Fruit fly (Drosophila melanogaster): ENCODE measurements around the gene PolZ2.

PolZ2 gene

dm6 chr3R:5622985-5623630 is 34.4 kb downstream of the PolZ2 start (continued):
- TF ChIP-seq dsx (GFP tag; optimal IDR thresholded peaks at IDR 0.05; ENCODE audit: poor library complexity, severe bottlenecking) = no peak
- TF ChIP-seq CG4318 (GFP tag; optimal IDR thresholded peaks at IDR 0.05) = no peak
- TF ChIP-seq Gug (GFP tag; IDR thresholded peaks at IDR 0.05) = no peak
- TF ChIP-seq Sox102F (GFP tag; optimal IDR thresholded peaks at IDR 0.05) = peak; percentile 35
- no peak for TF ChIP-seq CG8319 (GFP tag; optimal IDR thresholded peaks at IDR 0.05)
- no peak for TF ChIP-seq svp (GFP tag)
- no peak for TF ChIP-seq CG3919 (GFP tag; optimal IDR thresholded peaks at IDR 0.05)
- TF ChIP-seq acj6 (GFP tag; optimal IDR thresholded peaks at IDR 0.05) = no peak
- no peak for TF ChIP-seq Sox14 (GFP tag; optimal IDR thresholded peaks at IDR 0.05)
- no peak for TF ChIP-seq Blimp-1 (GFP tag; optimal IDR thresholded peaks at IDR 0.05)
- TF ChIP-seq CG15336 (GFP tag; IDR thresholded peaks at IDR 0.05) = no peak
- TF ChIP-seq CG8119 (GFP tag; IDR thresholded peaks at IDR 0.05) = no peak
- no peak for TF ChIP-seq eg (GFP tag; IDR thresholded peaks at IDR 0.05)
- peak; percentile 67 for TF ChIP-seq vri (GFP tag; optimal IDR thresholded peaks at IDR 0.05)
- no peak for TF ChIP-seq OdsH (GFP tag; optimal IDR thresholded peaks at IDR 0.05)
- TF ChIP-seq Eip75B (GFP tag; optimal IDR thresholded peaks at IDR 0.05) = no peak
- TF ChIP-seq CG11762 (GFP tag; optimal IDR thresholded peaks at IDR 0.05; ENCODE audit: insufficient read depth) = no peak
- no peak for TF ChIP-seq CG11902 (GFP tag; optimal IDR thresholded peaks at IDR 0.05)
- TF ChIP-seq cyc (GFP tag; optimal IDR thresholded peaks at IDR 0.05) = no peak
- peak; percentile 8 for TF ChIP-seq fd59A (GFP tag; optimal IDR thresholded peaks at IDR 0.05)
- peak; percentile 21 for TF ChIP-seq CG6808 (GFP tag; optimal IDR thresholded peaks at IDR 0.05)
- TF ChIP-seq Smox (GFP tag; optimal IDR thresholded peaks at IDR 0.05) = no peak
- TF ChIP-seq fkh (GFP tag; optimal IDR thresholded peaks at IDR 0.05) = peak; percentile 98
- TF ChIP-seq Hr38 (GFP tag; optimal IDR thresholded peaks at IDR 0.05) = no peak
- TF ChIP-seq ss (GFP tag; optimal IDR thresholded peaks at IDR 0.05) = peak in 1 of 2 experiments; percentile 31
- TF ChIP-seq salr (GFP tag; optimal IDR thresholded peaks at IDR 0.05) = no peak
- peak; percentile 4 for TF ChIP-seq CG8632 (GFP tag; optimal IDR thresholded peaks at IDR 0.05)
- TF ChIP-seq Eip78C (GFP tag) = peak; percentile 74
- TF ChIP-seq CG34406 (GFP tag; optimal IDR thresholded peaks at IDR 0.05) = no peak

dm6 chr3R:5624115-5624878 is 35.6 kb downstream of the PolZ2 start, which contains the start of the genes Dph4, Spec2 and RpL13A:
Dph4 (minus strand) TSS chr3R:5624125.
Spec2 (minus strand) TSS chr3R:5624125.
RpL13A (plus strand) TSS chr3R:5624474.
- TF ChIP-seq CG9139 (GFP tag; optimal IDR thresholded peaks at IDR 0.05) (no peak), Sox15 (GFP tag; optimal IDR thresholded peaks at IDR 0.05) (peak; percentile 23), eg (GFP tag; IDR thresholded peaks at IDR 0.05) (no peak), topi (GFP tag; optimal IDR thresholded peaks at IDR 0.05) (peak; percentile 79), CG8632 (GFP tag; optimal IDR thresholded peaks at IDR 0.05) (peak; percentile 60), CG11762 (GFP tag; optimal IDR thresholded peaks at IDR 0.05; ENCODE audit: insufficient read depth) (peak; percentile 67), Eip75B (GFP tag; optimal IDR thresholded peaks at IDR 0.05) (no peak), CG10631 (GFP tag; optimal IDR thresholded peaks at IDR 0.05) (no peak), CG6163 (GFP tag; IDR thresholded peaks at IDR 0.05) (no peak), net (GFP tag; optimal IDR thresholded peaks at IDR 0.05) (peak; percentile 93), spab (GFP tag; optimal IDR thresholded peaks at IDR 0.05) (no peak), Ets96B (tag; optimal IDR thresholded peaks at IDR 0.05) (peak; percentile 49), OdsH (GFP tag; optimal IDR thresholded peaks at IDR 0.05) (no peak), CG11902 (GFP tag; optimal IDR thresholded peaks at IDR 0.05) (peak; percentile 48), Sox102F (GFP tag; optimal IDR thresholded peaks at IDR 0.05) (peak; percentile 89), Hr39 (GFP tag; optimal IDR thresholded peaks at IDR 0.05) (no peak), Hr38 (GFP tag; optimal IDR thresholded peaks at IDR 0.05) (no peak), Met (GFP tag; optimal IDR thresholded peaks at IDR 0.05) (peak; percentile 89), CG7368 (GFP tag; optimal IDR thresholded peaks at IDR 0.05) (peak; percentile 86), CG11294 (GFP tag; IDR thresholded peaks at IDR 0.05) (no peak), fd59A (GFP tag; optimal IDR thresholded peaks at IDR 0.05) (peak; percentile 64), dsx (GFP tag; optimal IDR thresholded peaks at IDR 0.05; ENCODE audit: poor library complexity, severe bottlenecking) (peak; percentile 38), CG32006 (GFP tag; optimal IDR thresholded peaks at IDR 0.05) (no peak), svp (GFP tag) (peak; percentile 86), CG8319 (GFP tag; optimal IDR thresholded peaks at IDR 0.05) (peak; percentile 73), Gug (GFP tag; IDR thresholded peaks at IDR 0.05) (no peak), pdm3 (GFP tag; optimal IDR thresholded peaks at IDR 0.05) (no peak), vri (GFP tag; optimal IDR thresholded peaks at IDR 0.05) (no peak), CG3032 (tag; optimal IDR thresholded peaks at IDR 0.05) (peak; percentile 75), Smox (GFP tag; optimal IDR thresholded peaks at IDR 0.05) (no peak), fd85E (GFP tag; optimal IDR thresholded peaks at IDR 0.05) (no peak), CG6808 (GFP tag; optimal IDR thresholded peaks at IDR 0.05) (peak; percentile 83), CG6276 (GFP tag; optimal IDR thresholded peaks at IDR 0.05) (no peak)

Measured in whole organism, prepupa.